Fruit fly (Drosophila melanogaster): ENCODE results near the gene tgo.
A peak's percentile ranks its signal among the peaks of the same experiment; 100 is the strongest.

Gene tgo

dm6 chr3R:9003600-9004223 is 16.1 kb downstream of the tgo start, which contains the start of the genes CG31100 and CG11980 (continued):
- TF ChIP-seq vvl (GFP tag; IDR thresholded peaks at IDR 0.05), result 0 out of 2 replicates have a peak, but pooled peaks have one; percentile 17
- TF ChIP-seq CG12942 (GFP tag; optimal IDR thresholded peaks at IDR 0.05), result no peak
- TF ChIP-seq NC2β (GFP tag; optimal IDR thresholded peaks at IDR 0.05), result peak; percentile 18
- TF ChIP-seq CG15514 (GFP tag; optimal IDR thresholded peaks at IDR 0.05), result peak; percentile 58
- TF ChIP-seq hb (GFP tag; IDR thresholded peaks at IDR 0.05; ENCODE audit: partially characterized antibody), result 0 out of 3 replicates have a peak, but pooled peaks have one; percentile 14
- no peak for TF ChIP-seq CG12299 (tag; optimal IDR thresholded peaks at IDR 0.05)
- no peak for TF ChIP-seq zf30C (GFP tag; optimal IDR thresholded peaks at IDR 0.05)
- no peak for TF ChIP-seq CG14050 (GFP tag; IDR thresholded peaks at IDR 0.05)
- no peak for TF ChIP-seq sd (tag; optimal IDR thresholded peaks at IDR 0.05)
- TF ChIP-seq CG7271 (tag; optimal IDR thresholded peaks at IDR 0.05), result no peak
- peak; percentile 78 for TF ChIP-seq Ets97D (GFP tag; optimal IDR thresholded peaks at IDR 0.05)
- TF ChIP-seq toy (GFP tag; IDR thresholded peaks at IDR 0.05), result no peak
- TF ChIP-seq exex (tag; optimal IDR thresholded peaks at IDR 0.05), result no peak
- TF ChIP-seq otp (GFP tag; IDR thresholded peaks at IDR 0.05), result no peak
- TF ChIP-seq gcm (GFP tag; optimal IDR thresholded peaks at IDR 0.05), result no peak
- TF ChIP-seq CG8281 (tag; optimal IDR thresholded peaks at IDR 0.05), result no peak
- peak; percentile 72 for TF ChIP-seq sens (GFP tag)
- TF ChIP-seq CG1603 (tag; optimal IDR thresholded peaks at IDR 0.05), result peak; percentile 55
- no peak for TF ChIP-seq CG11456 (GFP tag; IDR thresholded peaks at IDR 0.05)
- TF ChIP-seq CG32532 (GFP tag; IDR thresholded peaks at IDR 0.05), result no peak
- no peak for TF ChIP-seq jigr1 (GFP tag; IDR thresholded peaks at IDR 0.05)
- TF ChIP-seq bbx (GFP tag; IDR thresholded peaks at IDR 0.05; ENCODE audit: partially characterized antibody), result peak; percentile 75
- TF ChIP-seq CG17829 (tag; optimal IDR thresholded peaks at IDR 0.05), result peak; percentile 35
- TF ChIP-seq CG30403 (GFP tag; optimal IDR thresholded peaks at IDR 0.05), result peak; percentile 11
- TF ChIP-seq Hmx (GFP tag; optimal IDR thresholded peaks at IDR 0.05), result no peak
- TF ChIP-seq CG33213 (GFP tag; optimal IDR thresholded peaks at IDR 0.05), result peak; percentile 33
- no peak for TF ChIP-seq Poxn (GFP tag; IDR thresholded peaks at IDR 0.05)
- no peak for TF ChIP-seq sqz (GFP tag; optimal IDR thresholded peaks at IDR 0.05)
- no peak for TF ChIP-seq sens-2 (GFP tag; IDR thresholded peaks at IDR 0.05)
- TF ChIP-seq Hand (GFP tag; optimal IDR thresholded peaks at IDR 0.05), result no peak
- no peak for TF ChIP-seq Stat92E (GFP tag; optimal IDR thresholded peaks at IDR 0.05)
- TF ChIP-seq MESR4 (GFP tag; optimal IDR thresholded peaks at IDR 0.05), result peak; percentile 77
- TF ChIP-seq CG17328 (GFP tag; IDR thresholded peaks at IDR 0.05), result no peak
- TF ChIP-seq CG13894 (tag; optimal IDR thresholded peaks at IDR 0.05), result no peak
- TF ChIP-seq Sry-β (GFP tag; optimal IDR thresholded peaks at IDR 0.05), result no peak
- no peak for TF ChIP-seq her (GFP tag; optimal IDR thresholded peaks at IDR 0.05)
- TF ChIP-seq CG7357 (GFP tag; IDR thresholded peaks at IDR 0.05), result no peak
- no peak for TF ChIP-seq fd102C (GFP tag; optimal IDR thresholded peaks at IDR 0.05)
- no peak for TF ChIP-seq dmrt99B (tag; optimal IDR thresholded peaks at IDR 0.05)
- no peak for TF ChIP-seq zfh1 (GFP tag; IDR thresholded peaks at IDR 0.05)
- no peak for TF ChIP-seq tin (GFP tag; optimal IDR thresholded peaks at IDR 0.05)
- peak; percentile 89 for TF ChIP-seq CG13287 (GFP tag; IDR thresholded peaks at IDR 0.05; ENCODE audit: partially characterized antibody)
- no peak for TF ChIP-seq BtbVII (GFP tag; optimal IDR thresholded peaks at IDR 0.05)
- peak; percentile 99 for TF ChIP-seq Myb (GFP tag; optimal IDR thresholded peaks at IDR 0.05)
- TF ChIP-seq gt (GFP tag; IDR thresholded peaks at IDR 0.05), result no peak
- no peak for TF ChIP-seq CG16863 (GFP tag; optimal IDR thresholded peaks at IDR 0.05)
- TF ChIP-seq nerfin-2 (GFP tag; IDR thresholded peaks at IDR 0.05; ENCODE audit: partially characterized antibody), result no peak
- no peak for TF ChIP-seq CG43689 (GFP tag; IDR thresholded peaks at IDR 0.05)
- no peak for TF ChIP-seq ERR (GFP tag; optimal IDR thresholded peaks at IDR 0.05)
- no peak for TF ChIP-seq lab (GFP tag; optimal IDR thresholded peaks at IDR 0.05)

Measured in whole organism, embryonic.